Worm (Caenorhabditis elegans): ENCODE results near the gene str-6.

str-6 gene

ce11 chrV:15733020-15733419 lies 17.0 kb downstream of the str-6 start:
- TF ChIP-seq ceh-22 (tag; optimal IDR thresholded peaks at IDR 0.05) (no peak), hlh-6 (tag; optimal IDR thresholded peaks at IDR 0.05) (no peak), ceh-6 (GFP tag; optimal IDR thresholded peaks at IDR 0.05) (no peak)

ce11 chrV:15732209-15732608 lies 17.8 kb downstream of the str-6 start, which contains the start of gene str-38:
TSS of gene str-38 (minus strand) at chrV:15732309.
- no peak for TF ChIP-seq che-1 (tag; optimal IDR thresholded peaks at IDR 0.05)
- no peak for TF ChIP-seq unc-86 (tag; optimal IDR thresholded peaks at IDR 0.05)
- TF ChIP-seq sox-2 (GFP tag; IDR thresholded peaks at IDR 0.05), result no peak
- no peak for TF ChIP-seq gmeb-2 (tag; optimal IDR thresholded peaks at IDR 0.05)
- no peak for TF ChIP-seq rnt-1 (tag; optimal IDR thresholded peaks at IDR 0.05)
- TF ChIP-seq hlh-13 (GFP tag; optimal IDR thresholded peaks at IDR 0.05), result no peak
- TF ChIP-seq ceh-14 (tag; optimal IDR thresholded peaks at IDR 0.05), result no peak
- no peak for TF ChIP-seq tbx-2 (tag; optimal IDR thresholded peaks at IDR 0.05)
- TF ChIP-seq lim-6 (tag; optimal IDR thresholded peaks at IDR 0.05), result no peak

ce11 chrV:15730459-15730858 lies 19.6 kb downstream of the str-6 start, which contains the start of gene Y6E2A.10:
TSS of gene Y6E2A.10 (minus strand) at chrV:15730559.
- TF ChIP-seq nhr-232 (tag; optimal IDR thresholded peaks at IDR 0.05) (no peak), ahr-1 (tag; optimal IDR thresholded peaks at IDR 0.05) (no peak), ceh-31 (tag; optimal IDR thresholded peaks at IDR 0.05) (no peak), pqm-1 (tag; optimal IDR thresholded peaks at IDR 0.05) (no peak), che-1 (tag; optimal IDR thresholded peaks at IDR 0.05) (no peak), tbx-7 (tag; optimal IDR thresholded peaks at IDR 0.05) (no peak), K02D7.2 (tag; optimal IDR thresholded peaks at IDR 0.05) (no peak), pax-1 (tag; optimal IDR thresholded peaks at IDR 0.05) (no peak), ceh-9 (tag; optimal IDR thresholded peaks at IDR 0.05) (no peak), C38D4.7 (GFP tag; optimal IDR thresholded peaks at IDR 0.05) (no peak), ceh-30 (tag; optimal IDR thresholded peaks at IDR 0.05) (no peak)

- TF ChIP-seq C08G9.2 (tag; optimal IDR thresholded peaks at IDR 0.05) (no peak), madf-2 (tag; optimal IDR thresholded peaks at IDR 0.05) (no peak), ceh-6 (GFP tag; optimal IDR thresholded peaks at IDR 0.05) (no peak), ceh-22 (tag; optimal IDR thresholded peaks at IDR 0.05) (no peak), hlh-6 (tag; optimal IDR thresholded peaks at IDR 0.05) (no peak), K09A11.1 (tag; optimal IDR thresholded peaks at IDR 0.05; ENCODE audit: insufficient read depth) (no peak), ama-1 (optimal IDR thresholded peaks at IDR 0.05) (no peak), unc-3 (GFP tag; conservative IDR thresholded peaks at IDR 0.05) (no peak), unc-3 (tag; optimal IDR thresholded peaks at IDR 0.05) (no peak), nhr-11 (tag; optimal IDR thresholded peaks at IDR 0.05) (no peak), ceh-19 (GFP tag; optimal IDR thresholded peaks at IDR 0.05) (no peak), nhr-232 (tag; optimal IDR thresholded peaks at IDR 0.05) (no peak), hlh-15 (tag; optimal IDR thresholded peaks at IDR 0.05) (no peak), ref-2 (tag; optimal IDR thresholded peaks at IDR 0.05) (no peak), ztf-16 (tag; optimal IDR thresholded peaks at IDR 0.05) (no peak), unc-86 (tag; optimal IDR thresholded peaks at IDR 0.05) (no peak), ceh-2 (tag; optimal IDR thresholded peaks at IDR 0.05) (no peak), sdc-2 (tag; optimal IDR thresholded peaks at IDR 0.05) (no peak)
Observed at ce11 chrV:15726610-15727009, 23.4 kb downstream of the str-6 start, which contains the start of the genes irld-57 and sfxn-1.3. TSS of gene irld-57 (minus strand) at chrV:15726710. TSS of gene sfxn-1.3 (plus strand) at chrV:15726841.

- TF ChIP-seq ceh-18 (tag; optimal IDR thresholded peaks at IDR 0.05) (no peak), ceh-9 (tag; optimal IDR thresholded peaks at IDR 0.05) (no peak), dve-1 (tag; optimal IDR thresholded peaks at IDR 0.05) (no peak), nhr-232 (tag; optimal IDR thresholded peaks at IDR 0.05) (no peak), hlh-8 (tag; optimal IDR thresholded peaks at IDR 0.05) (no peak), C08G9.2 (tag; optimal IDR thresholded peaks at IDR 0.05) (no peak), ceh-34 (tag; optimal IDR thresholded peaks at IDR 0.05) (no peak), ref-2 (tag; optimal IDR thresholded peaks at IDR 0.05) (no peak), tbx-7 (tag; optimal IDR thresholded peaks at IDR 0.05) (no peak)
Observed at ce11 chrV:15721888-15722287, 28.1 kb downstream of the str-6 start, which contains the start of gene srh-140. TSS of gene srh-140 (plus strand) at chrV:15722188.

All from whole organism, late embryonic.